Fruit fly (Drosophila melanogaster): ENCODE results near the gene Las.

Las gene

dm6 chr3L:20441632-20442469 is 9.7 kb upstream of the Las start, which contains the start of gene CG5910 (continued):
- TF ChIP-seq usp (GFP tag; optimal IDR thresholded peaks at IDR 0.05) (no peak), hbn (GFP tag; IDR thresholded peaks at IDR 0.05; ENCODE audit: partially characterized antibody) (no peak), Sry-β (GFP tag; optimal IDR thresholded peaks at IDR 0.05) (no peak), Elba2 (GFP tag; optimal IDR thresholded peaks at IDR 0.05) (no peak), Mrtf (GFP tag; IDR thresholded peaks at IDR 0.05) (peak; percentile 64; the same call in 2 of the 3 replicates), CG6689 (GFP tag; IDR thresholded peaks at IDR 0.05) (peak; percentile 88), CG13123 (GFP tag; optimal IDR thresholded peaks at IDR 0.05) (peak; percentile 76), Gug (GFP tag; IDR thresholded peaks at IDR 0.05) (peak; percentile 51; the same call in 1 of the 4 replicates), lbe (GFP tag; optimal IDR thresholded peaks at IDR 0.05) (peak; percentile 11), CG7357 (GFP tag; IDR thresholded peaks at IDR 0.05) (peak; percentile 83), bowl (GFP tag; IDR thresholded peaks at IDR 0.05) (no peak), CrebB (tag; optimal IDR thresholded peaks at IDR 0.05) (peak; percentile 81), CG4617 (GFP tag; optimal IDR thresholded peaks at IDR 0.05; ENCODE audit: borderline replicate concordance) (peak; percentile 38), CG2202 (tag; optimal IDR thresholded peaks at IDR 0.05) (peak; percentile 68), en (GFP tag; optimal IDR thresholded peaks at IDR 0.05) (no peak), CG32767 (GFP tag; IDR thresholded peaks at IDR 0.05) (peak; percentile 74), bigmax (GFP tag; optimal IDR thresholded peaks at IDR 0.05) (no peak), dmrt99B (tag; optimal IDR thresholded peaks at IDR 0.05) (peak; percentile 93), CG8765 (GFP tag; IDR thresholded peaks at IDR 0.05) (0 out of 2 replicates have a peak, but pooled peaks have one; percentile 39), Pdp1 (GFP tag; optimal IDR thresholded peaks at IDR 0.05) (peak; percentile 3 to 35), hkb (optimal IDR thresholded peaks at IDR 0.05) (no peak), hkb (GFP tag; IDR thresholded peaks at IDR 0.05) (peak; percentile 84), Gsc (GFP tag; IDR thresholded peaks at IDR 0.05) (no peak), tgo (GFP tag; IDR thresholded peaks at IDR 0.05) (peak; percentile 78), Dbx (GFP tag; IDR thresholded peaks at IDR 0.05) (peak; percentile 88), CG16813 (GFP tag; IDR thresholded peaks at IDR 0.05; ENCODE audit: partially characterized antibody) (no peak), otp (GFP tag; IDR thresholded peaks at IDR 0.05) (no peak), CG2199 (GFP tag; IDR thresholded peaks at IDR 0.05) (no peak), CG3838 (GFP tag; optimal IDR thresholded peaks at IDR 0.05) (no peak), odd (GFP tag; optimal IDR thresholded peaks at IDR 0.05) (peak; percentile 87), CG4404 (GFP tag; IDR thresholded peaks at IDR 0.05) (no peak; the same call in none of the 2 replicates), CG7745 (tag; optimal IDR thresholded peaks at IDR 0.05) (no peak), CG12744 (GFP tag; optimal IDR thresholded peaks at IDR 0.05) (no peak), sob (GFP tag; IDR thresholded peaks at IDR 0.05) (peak; percentile 77), CG43689 (GFP tag; IDR thresholded peaks at IDR 0.05) (peak; percentile 56; the same call in 1 of the 2 replicates), wor (GFP tag; IDR thresholded peaks at IDR 0.05) (peak; percentile 72), ham (GFP tag; IDR thresholded peaks at IDR 0.05) (0 out of 2 replicates have a peak, but pooled peaks have one; percentile 37), jigr1 (GFP tag; IDR thresholded peaks at IDR 0.05) (peak; percentile 61; the same call in 1 of the 3 replicates), CG10462 (GFP tag; optimal IDR thresholded peaks at IDR 0.05) (peak; percentile 35), unc-4 (GFP tag; IDR thresholded peaks at IDR 0.05; ENCODE audit: partially characterized antibody) (no peak), tap (tag; optimal IDR thresholded peaks at IDR 0.05) (peak; percentile 85), D (optimal IDR thresholded peaks at IDR 0.05) (no peak), D (GFP tag; optimal IDR thresholded peaks at IDR 0.05) (peak; percentile 92), CG10959 (GFP tag; IDR thresholded peaks at IDR 0.05) (peak; percentile 43), fru (optimal IDR thresholded peaks at IDR 0.05) (no peak), CG12942 (GFP tag; optimal IDR thresholded peaks at IDR 0.05) (peak; percentile 67), CG1792 (GFP tag; optimal IDR thresholded peaks at IDR 0.05) (no peak), phol (tag; optimal IDR thresholded peaks at IDR 0.05) (peak; percentile 93), CG10431 (GFP tag; optimal IDR thresholded peaks at IDR 0.05) (peak; percentile 67), pita (GFP tag; optimal IDR thresholded peaks at IDR 0.05) (no peak), fd102C (GFP tag; optimal IDR thresholded peaks at IDR 0.05) (no peak)

Measured in whole organism, embryonic.